Worm (Caenorhabditis elegans) whole organism, late embryonic: ENCODE data around the gene Y62F5A.12.

Experiments used
- ceh-18 ChIP-seq: sonication (generic microtip); optimal IDR thresholded peaks from 2 replicates; lab custom pipeline; 2016; ENCODE audit warnings: missing genetic modification characterization, missing compliant biosample characterization
- che-1 ChIP-seq: sonication (generic microtip); optimal IDR thresholded peaks from 2 replicates; lab custom pipeline; 2016; ENCODE audit warnings: mild to moderate bottlenecking, missing genetic modification characterization, missing compliant biosample characterization
- dmd-4 ChIP-seq: sonication (generic microtip); optimal IDR thresholded peaks from 2 replicates; lab custom pipeline; 2016; ENCODE audit warnings: borderline replicate concordance, missing genetic modification characterization, missing compliant biosample characterization
- fax-1 ChIP-seq: sonication (generic microtip); optimal IDR thresholded peaks from 2 replicates; lab custom pipeline; 2016; ENCODE audit warnings: missing genotype, missing genetic modification characterization, missing compliant biosample characterization
- lim-6 ChIP-seq: sonication (generic microtip); optimal IDR thresholded peaks from 2 replicates; lab custom pipeline; 2016; ENCODE audit warnings: missing genetic modification characterization, missing compliant biosample characterization
- nhr-11 ChIP-seq: fragments of 150-350 bp; optimal IDR thresholded peaks from 2 replicates; lab custom pipeline; 2014; ENCODE audit warnings: missing biosample characterization, missing genetic modification characterization
- pros-1 ChIP-seq: fragments of 150-350 bp; optimal IDR thresholded peaks from 2 replicates; lab custom pipeline; 2014; ENCODE audit warnings: missing biosample characterization, missing genetic modification reagents, missing genetic modification characterization
- rnt-1 ChIP-seq: sonication (generic microtip); optimal IDR thresholded peaks from 2 replicates; lab custom pipeline; 2016; ENCODE audit warnings: missing genetic modification characterization, missing compliant biosample characterization
- sox-4 ChIP-seq: sonication (generic microtip); optimal IDR thresholded peaks from 2 replicates; lab custom pipeline; 2017; ENCODE audit warnings: mild to moderate bottlenecking, missing genetic modification characterization, inconsistent platforms, missing compliant biosample characterization
- unc-42 ChIP-seq: sonication (generic microtip); optimal IDR thresholded peaks from 2 replicates; lab custom pipeline; 2016; ENCODE audit warnings: missing genotype, missing genetic modification characterization, missing compliant biosample characterization
- unc-86 ChIP-seq: sonication (generic microtip); optimal IDR thresholded peaks from 2 replicates; lab custom pipeline; 2016; ENCODE audit warnings: missing genetic modification characterization, missing compliant biosample characterization

ce11 chrII:11535924-11536323 is 1.6 kb upstream of the Y62F5A.12 start:
- TF ChIP-seq unc-86 (tag; lab: Kevin White, UChicago): no peak
- no peak for TF ChIP-seq nhr-11 (tag; lab: Kevin White, UChicago)
- no peak for TF ChIP-seq fax-1 (tag; lab: Kevin White, UChicago)
- TF ChIP-seq lim-6 (tag; lab: Kevin White, UChicago): no peak
- no peak for TF ChIP-seq sox-4
- no peak for TF ChIP-seq ceh-18 (tag; lab: Kevin White, UChicago)
- TF ChIP-seq dmd-4 (tag; lab: Kevin White, UChicago): no peak
- TF ChIP-seq rnt-1: no peak
- no peak for TF ChIP-seq pros-1 (tag; lab: Kevin White, UChicago)
- no peak for TF ChIP-seq unc-42 (tag; lab: Kevin White, UChicago)
- TF ChIP-seq che-1 (tag; lab: Kevin White, UChicago): no peak
